Worm (Caenorhabditis elegans): ENCODE measurements around the gene srz-19.

ce11 chrIV:3918160-3918559 lies 1.4 kb upstream of the srz-19 start, which contains the start of gene F56D6.23:
- TF ChIP-seq zip-8 (tag; optimal IDR thresholded peaks at IDR 0.05), result no peak
- TF ChIP-seq unc-39 (tag; optimal IDR thresholded peaks at IDR 0.05), result no peak
- no peak for TF ChIP-seq blmp-1 (tag; optimal IDR thresholded peaks at IDR 0.05)
- no peak for TF ChIP-seq nhr-76 (tag; optimal IDR thresholded peaks at IDR 0.05)
